Worm (Caenorhabditis elegans): ENCODE data around the gene rpb-8.
A peak's percentile ranks its signal among the peaks of the same experiment; 100 is the strongest.

Gene rpb-8

DNA sequence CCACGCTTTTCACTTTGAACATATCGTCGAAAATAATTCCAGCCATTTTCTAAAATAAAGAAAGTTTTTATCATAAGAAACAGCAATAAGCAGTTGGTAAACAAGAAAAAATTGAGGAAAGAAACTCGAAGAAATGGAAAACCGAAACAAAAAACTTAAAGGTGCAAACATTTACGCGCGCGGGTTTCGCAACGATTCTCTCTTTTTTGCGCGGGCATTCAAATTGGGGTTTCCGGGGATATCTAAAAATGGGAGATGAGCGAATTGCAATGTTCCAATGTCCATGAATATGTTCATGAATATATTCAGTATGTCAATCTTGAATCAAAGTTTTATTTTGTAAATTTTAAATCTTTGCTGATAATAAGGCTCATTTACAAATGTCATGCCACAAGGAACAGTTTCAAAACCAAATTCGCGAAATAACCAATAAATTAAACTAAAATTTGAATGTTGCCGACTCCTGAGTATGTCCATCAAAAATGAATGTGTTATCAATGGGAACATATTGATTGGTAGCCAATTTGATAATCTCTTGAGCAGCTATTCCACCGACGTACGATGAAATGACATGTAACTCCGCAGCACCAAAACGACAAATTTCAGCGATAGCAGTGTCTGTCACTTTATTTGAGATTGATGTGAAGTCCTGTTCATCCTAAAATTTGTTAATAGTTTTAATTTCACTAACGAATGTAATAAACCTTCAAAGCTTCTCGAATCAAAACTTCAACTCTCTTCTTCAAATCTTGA, at the start of gene rpb-8:
Gene rpb-8, minus strand, starts transcription at position 49 of the 753 bp plus-strand sequence.
- TF ChIP-seq ceh-16 (tag; optimal IDR thresholded peaks at IDR 0.05), result no peak
- no peak for TF ChIP-seq egl-27 (tag; optimal IDR thresholded peaks at IDR 0.05)
- no peak for TF ChIP-seq unc-62 (GFP tag; optimal IDR thresholded peaks at IDR 0.05)
- TF ChIP-seq sma-9 (GFP tag; optimal IDR thresholded peaks at IDR 0.05), result peak; percentile 13
- TF ChIP-seq sma-9 (tag; optimal IDR thresholded peaks at IDR 0.05), result no peak
- no peak for TF ChIP-seq Y55F3AM.14 (GFP tag; optimal IDR thresholded peaks at IDR 0.05)
- TF ChIP-seq nhr-21 (tag; optimal IDR thresholded peaks at IDR 0.05), result peak; percentile 3
- peak; percentile 64 for TF ChIP-seq C34F6.9 (tag; optimal IDR thresholded peaks at IDR 0.05)
- peak; percentile 90 for TF ChIP-seq unc-55 (GFP tag; optimal IDR thresholded peaks at IDR 0.05)
- no peak for TF ChIP-seq nhr-77 (tag; optimal IDR thresholded peaks at IDR 0.05)
- no peak for TF ChIP-seq zag-1 (tag; optimal IDR thresholded peaks at IDR 0.05)
- peak; percentile 14 to 75 for TF ChIP-seq lsy-2 (tag; optimal IDR thresholded peaks at IDR 0.05)
- no peak for TF ChIP-seq unc-39 (tag; optimal IDR thresholded peaks at IDR 0.05)
- TF ChIP-seq nhr-23 (tag; optimal IDR thresholded peaks at IDR 0.05), result no peak
- no peak for TF ChIP-seq skn-1 (tag; optimal IDR thresholded peaks at IDR 0.05)
- TF ChIP-seq ztf-4 (tag; optimal IDR thresholded peaks at IDR 0.05), result no peak
- peak; percentile 13 for TF ChIP-seq snpc-4 (tag; optimal IDR thresholded peaks at IDR 0.05)
- peak; percentile 1 for TF ChIP-seq lin-11 (tag; optimal IDR thresholded peaks at IDR 0.05)
- no peak for TF ChIP-seq dmd-4 (tag; optimal IDR thresholded peaks at IDR 0.05)
- no peak for TF ChIP-seq nhr-11 (tag; optimal IDR thresholded peaks at IDR 0.05)
- TF ChIP-seq elt-1 (tag; optimal IDR thresholded peaks at IDR 0.05), result no peak
- TF ChIP-seq mdl-1 (tag; optimal IDR thresholded peaks at IDR 0.05), result no peak
- no peak for TF ChIP-seq alr-1 (tag; optimal IDR thresholded peaks at IDR 0.05)
- TF ChIP-seq R02D3.7 (tag; optimal IDR thresholded peaks at IDR 0.05), result no peak
- TF ChIP-seq nhr-12 (tag; optimal IDR thresholded peaks at IDR 0.05), result no peak
- TF ChIP-seq ama-1 (optimal IDR thresholded peaks at IDR 0.05), result peak; percentile 44
- peak; percentile 29 for TF ChIP-seq F13H6.1 (tag; optimal IDR thresholded peaks at IDR 0.05)
- no peak for TF ChIP-seq ZK546.5 (tag; optimal IDR thresholded peaks at IDR 0.05)
- no peak for TF ChIP-seq ceh-82 (tag; optimal IDR thresholded peaks at IDR 0.05)
- TF ChIP-seq nhr-129 (tag; optimal IDR thresholded peaks at IDR 0.05), result peak; percentile 55
- no peak for TF ChIP-seq sem-4 (tag; optimal IDR thresholded peaks at IDR 0.05)
- TF ChIP-seq blmp-1 (tag; optimal IDR thresholded peaks at IDR 0.05; ENCODE audit: insufficient read depth), result peak; percentile 18
- TF ChIP-seq mbf-1 (tag; optimal IDR thresholded peaks at IDR 0.05), result no peak
- peak; percentile 29 for TF ChIP-seq fos-1 (tag; optimal IDR thresholded peaks at IDR 0.05)
- TF ChIP-seq crh-2 (tag; optimal IDR thresholded peaks at IDR 0.05), result peak; percentile 45
- TF ChIP-seq gmeb-1 (tag; optimal IDR thresholded peaks at IDR 0.05), result peak; percentile 89
- TF ChIP-seq elt-3 (tag; optimal IDR thresholded peaks at IDR 0.05), result no peak
- no peak for TF ChIP-seq nhr-237 (tag; optimal IDR thresholded peaks at IDR 0.05)
- no peak for TF ChIP-seq ztf-1 (GFP tag; conservative IDR thresholded peaks at IDR 0.05)
- no peak for TF ChIP-seq nhr-6 (tag; optimal IDR thresholded peaks at IDR 0.05)
- peak; percentile 18 for TF ChIP-seq sma-3 (GFP tag; optimal IDR thresholded peaks at IDR 0.05)
- TF ChIP-seq mab-5 (tag; optimal IDR thresholded peaks at IDR 0.05), result no peak
- no peak for TF ChIP-seq aly-2 (tag; optimal IDR thresholded peaks at IDR 0.05)
- TF ChIP-seq nhr-25 (tag; optimal IDR thresholded peaks at IDR 0.05), result peak; percentile 16
- peak; percentile 46 for TF ChIP-seq lin-13 (GFP tag; optimal IDR thresholded peaks at IDR 0.05)
- no peak for TF ChIP-seq ztf-11 (tag; optimal IDR thresholded peaks at IDR 0.05)
- no peak for TF ChIP-seq lin-39 (tag; optimal IDR thresholded peaks at IDR 0.05)
- no peak for TF ChIP-seq nhr-10 (tag; optimal IDR thresholded peaks at IDR 0.05)
- no peak for TF ChIP-seq peb-1 (tag; optimal IDR thresholded peaks at IDR 0.05)
